Worm (Caenorhabditis elegans): ENCODE measurements around the gene M28.10.

DNA sequence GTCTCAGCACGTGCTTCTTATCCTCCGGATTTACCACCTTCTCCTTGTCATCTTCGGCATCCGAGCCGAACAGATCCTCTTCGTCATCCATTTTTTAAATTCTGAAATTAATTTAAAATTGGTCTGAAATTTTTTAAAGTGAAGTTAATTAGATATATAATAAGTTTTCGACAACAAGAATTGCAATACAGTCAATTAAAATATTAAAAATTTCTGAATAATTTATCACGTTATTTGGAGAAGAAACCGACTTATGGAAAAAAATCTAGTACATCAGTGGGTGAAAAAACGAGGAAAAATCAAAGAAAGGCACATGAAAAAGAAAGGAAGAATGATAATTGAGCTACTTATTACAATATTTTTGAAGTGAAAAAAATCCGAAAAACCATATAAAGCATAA, 41.8 kb upstream of the M28.10 start, which contains the start of gene taf-13:
- TF ChIP-seq T26A5.8 (tag; optimal IDR thresholded peaks at IDR 0.05): no peak
- TF ChIP-seq nfya-1 (tag; optimal IDR thresholded peaks at IDR 0.05; ENCODE audit: borderline replicate concordance, insufficient read depth): no peak
